Worm (Caenorhabditis elegans): Measurements from ENCODE around the gene F22F4.5.

DNA sequence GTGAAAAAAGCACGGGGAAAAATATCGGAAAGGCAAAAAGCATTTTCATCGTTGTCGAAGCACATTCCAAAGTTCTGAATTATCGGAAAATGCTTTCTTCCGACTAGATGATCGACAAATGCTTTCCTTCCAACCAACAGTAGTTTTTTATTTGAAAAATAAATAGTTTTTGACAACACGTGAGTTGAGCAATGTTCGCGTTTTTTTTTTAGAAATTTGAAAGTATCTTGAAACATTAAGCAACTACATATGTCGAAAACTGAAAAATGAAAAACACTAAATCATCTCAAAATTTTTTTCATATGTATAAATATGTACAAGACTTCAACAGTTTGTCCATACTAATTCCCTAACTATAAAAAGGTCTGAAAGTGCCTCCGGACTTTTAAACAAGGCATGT, 46.9 kb upstream of the F22F4.5 start, which contains the start of gene hsp-25:
- TF ChIP-seq T23F11.4 (GFP tag; optimal IDR thresholded peaks at IDR 0.05): no peak
- TF ChIP-seq sox-4 (tag; optimal IDR thresholded peaks at IDR 0.05): no peak
- no peak for TF ChIP-seq K09A11.1 (tag; optimal IDR thresholded peaks at IDR 0.05; ENCODE audit: insufficient read depth)
- no peak for TF ChIP-seq nhr-11 (tag; optimal IDR thresholded peaks at IDR 0.05)
- no peak for TF ChIP-seq madf-2 (tag; optimal IDR thresholded peaks at IDR 0.05)
- TF ChIP-seq ama-1 (optimal IDR thresholded peaks at IDR 0.05): no peak
- TF ChIP-seq pag-3 (tag; optimal IDR thresholded peaks at IDR 0.05; ENCODE audit: borderline replicate concordance): no peak
- TF ChIP-seq hlh-6 (tag; optimal IDR thresholded peaks at IDR 0.05): no peak
- no peak for TF ChIP-seq ceh-30 (tag; optimal IDR thresholded peaks at IDR 0.05)
- TF ChIP-seq rnt-1 (tag; optimal IDR thresholded peaks at IDR 0.05): no peak
- TF ChIP-seq dve-1 (tag; optimal IDR thresholded peaks at IDR 0.05): no peak
- TF ChIP-seq dmd-4 (tag; optimal IDR thresholded peaks at IDR 0.05; ENCODE audit: borderline replicate concordance): no peak
- no peak for TF ChIP-seq pha-4 (tag; optimal IDR thresholded peaks at IDR 0.05)
- TF ChIP-seq Y22D7AL.16 (tag; optimal IDR thresholded peaks at IDR 0.05): no peak
